Worm (Caenorhabditis elegans) whole organism, L1 larva: Measurements from ENCODE around the gene tbb-6.

Experiments
- ces-1 ChIP-seq: fragments of 150-350 bp; optimal IDR thresholded peaks from 2 replicates; lab custom pipeline; 2014; ENCODE audit warnings: missing biosample characterization, missing genetic modification reagents, missing genetic modification characterization
- hlh-17 ChIP-seq: fragments of 200-800 bp; sonication (Bioruptor generic); optimal IDR thresholded peaks from 2 replicates; lab custom pipeline; 2018; ENCODE audit warnings: missing genetic modification characterization, mild to moderate bottlenecking, missing compliant biosample characterization, moderate library complexity, borderline replicate concordance
- jun-1 ChIP-seq: fragments of 150-350 bp; optimal IDR thresholded peaks from 2 replicates; lab custom pipeline; 2014; ENCODE audit warnings: missing biosample characterization, missing genetic modification reagents, missing genetic modification characterization
- lin-39 ChIP-seq: fragments of 150-350 bp; optimal IDR thresholded peaks from 2 replicates; lab custom pipeline; 2014; ENCODE audit warnings: missing biosample characterization, missing genetic modification reagents, missing genetic modification characterization
- lsy-2 ChIP-seq, 2 experiments: fragments of 150-350 bp; optimal IDR thresholded peaks; 2 replicates each; lab custom pipeline; 2014; ENCODE audit warnings: missing biosample characterization in 2 of 2, missing genetic modification characterization in 2 of 2
- nhr-12 ChIP-seq: sonication (generic microtip); optimal IDR thresholded peaks from 2 replicates; lab custom pipeline; 2017; ENCODE audit warnings: missing biosample characterization, missing genetic modification characterization
- nhr-237 ChIP-seq: fragments of 150-350 bp; optimal IDR thresholded peaks from 2 replicates; lab custom pipeline; 2014; ENCODE audit warnings: missing biosample characterization, missing genetic modification characterization
- nhr-47 ChIP-seq: sonication (generic microtip); optimal IDR thresholded peaks from 2 replicates; lab custom pipeline; 2016; ENCODE audit warnings: mild to moderate bottlenecking, missing genetic modification characterization, moderate library complexity, missing compliant biosample characterization
- nhr-76 ChIP-seq: sonication (generic microtip); optimal IDR thresholded peaks from 2 replicates; lab custom pipeline; 2017; ENCODE audit warnings: missing biosample characterization, missing genetic modification characterization
- nhr-77 ChIP-seq: fragments of 150-350 bp; optimal IDR thresholded peaks from 2 replicates; lab custom pipeline; 2014; ENCODE audit warnings: missing biosample characterization, missing genetic modification characterization
- snpc-4 ChIP-seq: fragments of 150-350 bp; optimal IDR thresholded peaks from 2 replicates; lab custom pipeline; 2014; ENCODE audit warnings: missing biosample characterization, missing genetic modification characterization
- xbp-1 ChIP-seq: sonication (generic microtip); optimal IDR thresholded peaks from 2 replicates; lab custom pipeline; 2016; ENCODE audit warnings: missing genetic modification characterization, missing compliant biosample characterization
- zag-1 ChIP-seq: fragments of 150-350 bp; optimal IDR thresholded peaks from 2 replicates; lab custom pipeline; 2014; ENCODE audit warnings: missing biosample characterization, missing genetic modification characterization

ce11 chrV:12235502-12235901 lies 25.8 kb upstream of the tbb-6 start:
- no peak for TF ChIP-seq nhr-47 (tag; lab: Kevin White, UChicago)
- TF ChIP-seq lin-39 (tag; lab: Kevin White, UChicago), result peak; percentile 85
- TF ChIP-seq nhr-77 (tag; lab: Kevin White, UChicago), result no peak
- no peak for TF ChIP-seq nhr-237 (tag; lab: Kevin White, UChicago)
- TF ChIP-seq nhr-12 (tag; lab: Kevin White, UChicago), result no peak
- no peak for TF ChIP-seq jun-1 (tag; lab: Kevin White, UChicago)
- TF ChIP-seq zag-1 (tag; lab: Kevin White, UChicago), result no peak
- TF ChIP-seq hlh-17 (GFP tag; lab: Kevin White, UChicago), result no peak
- TF ChIP-seq snpc-4, result no peak
- no peak for TF ChIP-seq ces-1
- TF ChIP-seq lsy-2 (tag; optimal IDR thresholded peaks at IDR 0.05; lab: Kevin White, UChicago), result peak; percentile 32 to 60
- TF ChIP-seq xbp-1 (tag; lab: Kevin White, UChicago), result no peak
- TF ChIP-seq nhr-76 (tag; lab: Kevin White, UChicago), result no peak
